Worm (Caenorhabditis elegans): Measurements from ENCODE around the gene F52E1.14.

DNA sequence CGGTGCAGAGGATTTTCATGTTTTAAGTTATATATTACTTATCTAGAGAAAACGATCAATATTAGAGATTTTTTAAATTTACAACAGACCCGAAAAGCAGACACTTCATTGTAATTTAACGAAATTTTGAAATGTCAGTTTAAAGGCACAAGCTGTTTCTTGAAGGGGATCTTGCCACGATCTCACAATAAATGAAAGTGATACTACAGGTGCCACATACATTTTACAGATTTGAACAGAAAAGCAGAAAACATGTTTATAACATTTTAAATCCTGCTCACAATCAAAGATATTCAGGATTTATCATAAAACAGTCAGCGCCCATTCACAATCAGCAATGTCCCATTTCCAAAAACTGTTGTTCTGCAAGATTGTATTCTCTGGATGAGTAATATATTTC is 33.8 kb upstream of the F52E1.14 start:
- TF ChIP-seq nhr-237 (tag; optimal IDR thresholded peaks at IDR 0.05) (no peak), elt-2 (tag; optimal IDR thresholded peaks at IDR 0.05) (no peak), irx-1 (tag; optimal IDR thresholded peaks at IDR 0.05) (no peak), skn-1 (tag; optimal IDR thresholded peaks at IDR 0.05) (no peak), ceh-82 (tag; optimal IDR thresholded peaks at IDR 0.05) (no peak), nhr-76 (tag; optimal IDR thresholded peaks at IDR 0.05) (no peak), elt-3 (tag; optimal IDR thresholded peaks at IDR 0.05) (no peak)
